Fruit fly (Drosophila melanogaster): ENCODE measurements around the gene CG5001.

DNA sequence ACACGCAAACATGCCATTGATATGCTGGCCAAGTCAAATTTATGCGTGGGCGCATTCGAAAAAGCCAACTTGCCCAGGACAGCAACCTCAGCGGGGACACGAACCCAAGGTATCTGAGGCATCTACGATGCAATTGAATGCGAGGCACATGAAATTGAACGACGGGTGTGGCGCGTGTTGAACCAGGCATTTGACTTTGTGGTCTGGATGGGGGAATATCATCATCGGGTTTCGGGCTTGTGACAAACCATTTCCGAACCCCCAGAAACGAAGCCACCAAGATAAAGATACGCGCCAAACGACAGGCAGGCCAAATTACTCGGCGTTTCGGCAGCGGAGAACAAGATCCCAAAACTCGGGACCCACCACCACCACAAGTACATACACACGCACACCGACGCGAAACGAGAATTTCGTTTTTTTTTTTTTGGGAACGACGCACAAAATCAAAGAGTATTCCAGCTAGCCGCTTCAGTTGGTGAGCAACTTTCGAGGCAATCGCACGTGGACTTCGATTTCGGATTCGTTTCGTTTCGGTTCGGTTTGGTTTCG, 42.8 kb upstream of the CG5001 start, which contains the start of gene MFS3:
- no peak for TF ChIP-seq pan (optimal IDR thresholded peaks at IDR 0.05)
- no peak for TF ChIP-seq pan (GFP tag; optimal IDR thresholded peaks at IDR 0.05 in 1 of 2, IDR thresholded peaks at IDR 0.05 in 1 of 2)
- TF ChIP-seq Sox102F (GFP tag; optimal IDR thresholded peaks at IDR 0.05): no peak

All from whole organism, embryonic.